Fruit fly (Drosophila melanogaster) whole organism, embryonic: ENCODE measurements around the gene CG14868.
A peak's percentile ranks its signal among the peaks of the same experiment; 100 is the strongest.

Source experiments
- Adf1 ChIP-seq: fragments of 200-800 bp; sonication (Bioruptor generic); IDR thresholded peaks from 2 replicates; pipeline ENCODE4 v1.3.6; 2022; ENCODE audit warnings: missing biosample characterization, missing genetic modification characterization
- Asciz ChIP-seq: fragments of 200-800 bp; sonication (Bioruptor generic); optimal IDR thresholded peaks from 2 replicates; lab custom pipeline; 2017; ENCODE audit warnings: missing biosample characterization, mild to moderate bottlenecking, missing genetic modification characterization, missing genetic modification reagents
- CG11504 ChIP-seq: fragments of 200-800 bp; sonication (Bioruptor generic); optimal IDR thresholded peaks from 3 replicates; lab custom pipeline; 2019; ENCODE audit warnings: missing biosample characterization, mild to moderate bottlenecking, missing genetic modification characterization, moderate library complexity
- CG11695 ChIP-seq: fragments of 200-800 bp; sonication (Bioruptor generic); IDR thresholded peaks from 3 replicates; pipeline ENCODE4 v1.3.6; 2022; ENCODE audit warnings: missing biosample characterization, missing genetic modification characterization
- CG13424 ChIP-seq: fragments of 200-800 bp; sonication (Bioruptor generic); optimal IDR thresholded peaks from 2 replicates; lab custom pipeline; 2019; ENCODE audit warnings: missing biosample characterization, mild to moderate bottlenecking, missing genetic modification characterization, moderate library complexity
- CG13624 ChIP-seq: fragments of 200-800 bp; sonication (Bioruptor generic); optimal IDR thresholded peaks from 2 replicates; lab custom pipeline; 2016; ENCODE audit warnings: missing biosample characterization, missing genetic modification characterization
- CG13775 ChIP-seq: fragments of 200-800 bp; sonication (Bioruptor generic); optimal IDR thresholded peaks from 3 replicates; lab custom pipeline; 2017; ENCODE audit warnings: missing biosample characterization, mild to moderate bottlenecking, missing genetic modification characterization
- CG14050 ChIP-seq: fragments of 200-800 bp; sonication (Bioruptor generic); IDR thresholded peaks from 3 replicates; pipeline ENCODE4 v1.3.6; 2022; ENCODE audit warnings: missing biosample characterization, missing genetic modification characterization
- CG15514 ChIP-seq: fragments of 200-800 bp; sonication (Bioruptor generic); optimal IDR thresholded peaks from 3 replicates; lab custom pipeline; 2017; ENCODE audit warnings: missing biosample characterization, missing genetic modification characterization, mild to moderate bottlenecking, moderate library complexity, missing genetic modification reagents
- CG18262 ChIP-seq: fragments of 200-800 bp; optimal IDR thresholded peaks from 3 replicates; lab custom pipeline; 2019; ENCODE audit warnings: missing biosample characterization, mild to moderate bottlenecking, missing genetic modification characterization, moderate library complexity
- CG2116 ChIP-seq: fragments of 200-800 bp; sonication (Bioruptor generic); optimal IDR thresholded peaks from 3 replicates; lab custom pipeline; 2018; ENCODE audit warnings: missing biosample characterization, mild to moderate bottlenecking, missing genetic modification characterization
- CG30431 ChIP-seq: fragments of 200-800 bp; sonication (Bioruptor generic); optimal IDR thresholded peaks from 2 replicates; lab custom pipeline; 2017; ENCODE audit warnings: missing biosample characterization, missing genetic modification characterization
- CG31224 ChIP-seq: fragments of 200-800 bp; sonication (Bioruptor generic); IDR thresholded peaks from 2 replicates; pipeline ENCODE4 v1.3.6; 2022; ENCODE audit warnings: missing biosample characterization, missing genetic modification characterization
- CG31365 ChIP-seq: fragments of 200-800 bp; sonication (Bioruptor generic); optimal IDR thresholded peaks from 2 replicates; lab custom pipeline; 2018; ENCODE audit warnings: missing biosample characterization, mild to moderate bottlenecking, missing genetic modification characterization
- CG34224 ChIP-seq: fragments of 200-800 bp; sonication (Bioruptor generic); IDR thresholded peaks from 3 replicates; pipeline ENCODE4 v1.3.6; 2022; ENCODE audit warnings: missing biosample characterization, missing genetic modification characterization; ENCODE audit not compliant: partially characterized antibody
- CG4617 ChIP-seq: fragments of 200-800 bp; sonication (Bioruptor generic); optimal IDR thresholded peaks from 3 replicates; lab custom pipeline; 2016; ENCODE audit warnings: missing biosample characterization, missing genetic modification characterization, borderline replicate concordance
- CG8388 ChIP-seq: fragments of 200-800 bp; sonication (Bioruptor generic); optimal IDR thresholded peaks from 2 replicates; lab custom pipeline; 2019; ENCODE audit warnings: missing biosample characterization, mild to moderate bottlenecking, missing genetic modification characterization, moderate library complexity
- CG8944 ChIP-seq: fragments of 200-800 bp; sonication (Bioruptor generic); optimal IDR thresholded peaks from 3 replicates; lab custom pipeline; 2016; ENCODE audit warnings: missing biosample characterization, missing genetic modification characterization
- CG9797 ChIP-seq: fragments of 200-800 bp; sonication (Bioruptor generic); optimal IDR thresholded peaks from 3 replicates; lab custom pipeline; 2018; ENCODE audit warnings: missing biosample characterization, mild to moderate bottlenecking, missing genetic modification characterization
- Dip3 ChIP-seq: fragments of 200-800 bp; sonication (Bioruptor generic); optimal IDR thresholded peaks from 3 replicates; lab custom pipeline; 2016; ENCODE audit warnings: missing biosample characterization, missing genetic modification characterization
- Dp ChIP-seq: fragments of 200-800 bp; sonication (Bioruptor generic); optimal IDR thresholded peaks from 2 replicates; lab custom pipeline; 2018; ENCODE audit warnings: missing biosample characterization, mild to moderate bottlenecking, missing genetic modification characterization, moderate library complexity
- E2f2 ChIP-seq: fragments of 200-800 bp; sonication (Bioruptor generic); IDR thresholded peaks from 2 replicates; pipeline ENCODE4 v1.3.6; 2022; ENCODE audit warnings: missing biosample characterization, missing genetic modification characterization
- Ets65A ChIP-seq: fragments of 200-800 bp; sonication (Bioruptor generic); peaks from one replicate; lab custom pipeline; 2016; ENCODE audit warnings: missing biosample characterization, missing genetic modification characterization
- HLH3B ChIP-seq: fragments of 200-800 bp; sonication (Bioruptor generic); IDR thresholded peaks from 2 replicates; pipeline ENCODE4 v1.3.6; 2022; ENCODE audit warnings: missing biosample characterization, missing genetic modification characterization
- Hr3 ChIP-seq: fragments of 200-800 bp; sonication (Bioruptor generic); optimal IDR thresholded peaks from 3 replicates; lab custom pipeline; 2016; ENCODE audit warnings: missing biosample characterization, missing genetic modification characterization
- MESR4 ChIP-seq: fragments of 200-800 bp; sonication (Bioruptor generic); optimal IDR thresholded peaks from 2 replicates; lab custom pipeline; 2018; ENCODE audit warnings: missing biosample characterization, mild to moderate bottlenecking, missing genetic modification characterization, moderate library complexity
- Neu2 ChIP-seq: fragments of 200-800 bp; sonication (Bioruptor generic); optimal IDR thresholded peaks from 3 replicates; lab custom pipeline; 2016; ENCODE audit warnings: missing biosample characterization, missing genetic modification characterization, borderline replicate concordance
- Nf-YC ChIP-seq: fragments of 200-800 bp; optimal IDR thresholded peaks from 3 replicates; lab custom pipeline; 2019; ENCODE audit warnings: missing biosample characterization, mild to moderate bottlenecking, missing genetic modification characterization, moderate library complexity
- Opbp ChIP-seq: fragments of 200-800 bp; sonication (Bioruptor generic); IDR thresholded peaks from 3 replicates; pipeline ENCODE4 v1.3.6; 2022; ENCODE audit warnings: missing biosample characterization, missing genetic modification characterization; ENCODE audit not compliant: partially characterized antibody
- Sin3A ChIP-seq: fragments of >200 bp; optimal IDR thresholded peaks from 2 replicates; lab custom pipeline; 2018
- YL-1 ChIP-seq: fragments of 200-800 bp; sonication (Bioruptor generic); optimal IDR thresholded peaks from 3 replicates; lab custom pipeline; 2017; ENCODE audit warnings: missing biosample characterization, mild to moderate bottlenecking, missing genetic modification characterization
- ac ChIP-seq: fragments of 200-800 bp; sonication (Bioruptor generic); optimal IDR thresholded peaks from 3 replicates; lab custom pipeline; 2017; ENCODE audit warnings: missing biosample characterization, mild to moderate bottlenecking, missing genetic modification characterization
- ap ChIP-seq: fragments of 200-800 bp; sonication (Bioruptor generic); IDR thresholded peaks from 2 replicates; pipeline ENCODE4 v1.3.6; 2022; ENCODE audit warnings: missing biosample characterization, missing genetic modification characterization
- ara ChIP-seq: fragments of 200-800 bp; sonication (Bioruptor generic); IDR thresholded peaks from 2 replicates; pipeline ENCODE4 v1.3.6; 2022; ENCODE audit warnings: missing biosample characterization, missing genetic modification characterization
- chinmo ChIP-seq: fragments of 200-800 bp; sonication (Bioruptor generic); IDR thresholded peaks from 4 replicates; pipeline ENCODE4 v1.3.6; 2022; ENCODE audit warnings: missing biosample characterization, missing genetic modification characterization; ENCODE audit not compliant: partially characterized antibody
- fd102C ChIP-seq: fragments of 200-800 bp; sonication (Bioruptor generic); optimal IDR thresholded peaks from 2 replicates; lab custom pipeline; 2018; ENCODE audit warnings: missing biosample characterization, mild to moderate bottlenecking, missing genetic modification characterization, moderate library complexity
- gem ChIP-seq: fragments of 200-800 bp; sonication (Bioruptor generic); optimal IDR thresholded peaks from 2 replicates; lab custom pipeline; 2019; ENCODE audit warnings: missing biosample characterization, mild to moderate bottlenecking, missing genetic modification characterization, moderate library complexity
- hbn ChIP-seq: fragments of 200-800 bp; sonication (Bioruptor generic); IDR thresholded peaks from 2 replicates; pipeline ENCODE4 v1.3.6; 2022; ENCODE audit warnings: missing biosample characterization, missing genetic modification characterization; ENCODE audit not compliant: partially characterized antibody
- kay ChIP-seq: fragments of 200-800 bp; sonication (Bioruptor generic); optimal IDR thresholded peaks from 2 replicates; lab custom pipeline; 2016; ENCODE audit warnings: missing biosample characterization, missing genetic modification characterization
- mld ChIP-seq: fragments of 200-800 bp; sonication (Bioruptor generic); IDR thresholded peaks from 3 replicates; pipeline ENCODE4 v1.3.6; 2022; ENCODE audit warnings: missing biosample characterization, missing genetic modification characterization; ENCODE audit not compliant: partially characterized antibody
- nerfin-2 ChIP-seq: fragments of 200-800 bp; sonication (Bioruptor generic); IDR thresholded peaks from 2 replicates; pipeline ENCODE4 v1.3.6; 2022; ENCODE audit warnings: missing biosample characterization, missing genetic modification characterization; ENCODE audit not compliant: partially characterized antibody
- phol ChIP-seq: fragments of 200-800 bp; sonication (Bioruptor generic); optimal IDR thresholded peaks from 3 replicates; lab custom pipeline; 2018; ENCODE audit warnings: missing biosample characterization, mild to moderate bottlenecking, missing genetic modification characterization, moderate library complexity
- pzg ChIP-seq: fragments of 200-800 bp; sonication (Bioruptor generic); optimal IDR thresholded peaks from 3 replicates; lab custom pipeline; 2018; ENCODE audit warnings: missing biosample characterization, mild to moderate bottlenecking, missing genetic modification characterization, moderate library complexity
- ro ChIP-seq: fragments of 200-800 bp; sonication (Bioruptor generic); IDR thresholded peaks from 2 replicates; pipeline ENCODE4 v1.3.6; 2022; ENCODE audit warnings: missing biosample characterization, missing genetic modification characterization
- sd ChIP-seq: fragments of 200-800 bp; sonication (Bioruptor generic); optimal IDR thresholded peaks from 3 replicates; lab custom pipeline; 2018; ENCODE audit warnings: missing biosample characterization, mild to moderate bottlenecking, missing genetic modification characterization, moderate library complexity
- sna ChIP-seq: fragments of 200-800 bp; sonication (Bioruptor generic); IDR thresholded peaks from 2 replicates; pipeline ENCODE4 v1.3.6; 2022; ENCODE audit warnings: missing biosample characterization, missing genetic modification characterization; ENCODE audit not compliant: partially characterized antibody
- stwl ChIP-seq: fragments of 200-800 bp; sonication (Bioruptor generic); optimal IDR thresholded peaks from 3 replicates; lab custom pipeline; 2018; ENCODE audit warnings: missing biosample characterization, mild to moderate bottlenecking, missing genetic modification characterization, moderate library complexity
- ttk ChIP-seq: fragments of 200-800 bp; sonication (Bioruptor generic); IDR thresholded peaks from 2 replicates; pipeline ENCODE4 v2.1.2; 2022; ENCODE audit warnings: missing biosample characterization, missing genetic modification characterization
- vnd ChIP-seq: fragments of 200-800 bp; sonication (Bioruptor generic); IDR thresholded peaks from 3 replicates; pipeline ENCODE4 v1.3.6; 2022; ENCODE audit warnings: missing biosample characterization, missing genetic modification characterization; ENCODE audit not compliant: partially characterized antibody
- zen2 ChIP-seq: fragments of 200-800 bp; sonication (Bioruptor generic); IDR thresholded peaks from 3 replicates; pipeline ENCODE4 v1.3.6; 2022; ENCODE audit warnings: missing biosample characterization, missing genetic modification characterization; ENCODE audit not compliant: partially characterized antibody

CG14868 gene

dm6 chr3R:15361490-15361889, 8.3 kb downstream of the CG14868 start, which contains the start of the genes Cog2 and Trax (continued):
- TF ChIP-seq CG13424 (tag; lab: Kevin White, UChicago) = no peak
- TF ChIP-seq CG13624 = no peak
- no peak for TF ChIP-seq CG11504 (tag; lab: Kevin White, UChicago)
- peak; percentile 46 for TF ChIP-seq CG2116 (GFP tag; lab: Kevin White, UChicago)
- TF ChIP-seq HLH3B (GFP tag; lab: Robert Waterston, UW) = no peak
- no peak for TF ChIP-seq Hr3
- TF ChIP-seq Adf1 (GFP tag; lab: Robert Waterston, UW) = no peak
- TF ChIP-seq kay (GFP tag; lab: Kevin White, UChicago) = no peak
- TF ChIP-seq gem = no peak
- TF ChIP-seq chinmo (GFP tag; lab: Robert Waterston, UW) = peak; percentile 81; the same call in 3 of the 4 replicates
- peak; percentile 18 for TF ChIP-seq Dp (GFP tag; lab: Kevin White, UChicago)
- peak; percentile 92 for TF ChIP-seq zen2
- TF ChIP-seq mld (GFP tag; lab: Robert Waterston, UW) = peak; percentile 71; the same call in 2 of the 3 replicates
- peak; percentile 36 for TF ChIP-seq pzg (GFP tag; lab: Kevin White, UChicago)
- TF ChIP-seq fd102C (GFP tag; lab: Kevin White, UChicago) = no peak
- TF ChIP-seq Sin3A = peak; percentile 41
- no peak for TF ChIP-seq CG14050 (GFP tag; lab: Robert Waterston, UW)
- TF ChIP-seq phol = peak; percentile 6
- TF ChIP-seq stwl (tag; lab: Kevin White, UChicago) = peak; percentile 39
- TF ChIP-seq CG31224 (GFP tag; lab: Robert Waterston, UW) = no peak
- no peak for TF ChIP-seq ap (GFP tag; lab: Robert Waterston, UW)
- no peak for TF ChIP-seq Asciz (GFP tag; lab: Kevin White, UChicago)
- TF ChIP-seq CG18262 = no peak
- TF ChIP-seq sd (tag; lab: Kevin White, UChicago) = no peak
- TF ChIP-seq Ets65A (GFP tag; lab: Kevin White, UChicago) = no peak
- no peak for TF ChIP-seq ro (GFP tag; lab: Robert Waterston, UW)
- no peak for TF ChIP-seq ttk (GFP tag; lab: Robert Waterston, UW)
- no peak for TF ChIP-seq Neu2 (GFP tag; lab: Kevin White, UChicago)
- peak; percentile 92 for TF ChIP-seq sna
- peak; percentile 5 for TF ChIP-seq CG9797 (GFP tag; lab: Kevin White, UChicago)
- TF ChIP-seq CG30431 (GFP tag; lab: Kevin White, UChicago) = no peak
- TF ChIP-seq CG13775 (GFP tag; lab: Kevin White, UChicago) = no peak
- no peak for TF ChIP-seq Dip3 (GFP tag; lab: Kevin White, UChicago)
- TF ChIP-seq hbn (GFP tag; lab: Robert Waterston, UW) = peak; percentile 83
- TF ChIP-seq YL-1 (GFP tag; lab: Kevin White, UChicago) = peak; percentile 41
- peak; percentile 85; the same call in 2 of the 3 replicates for TF ChIP-seq Opbp (GFP tag; lab: Robert Waterston, UW)
- no peak for TF ChIP-seq ac (GFP tag; lab: Kevin White, UChicago)
- no peak for TF ChIP-seq CG15514 (GFP tag; lab: Kevin White, UChicago)
- TF ChIP-seq nerfin-2 (GFP tag; lab: Robert Waterston, UW) = peak; percentile 53; the same call in 1 of the 2 replicates
- TF ChIP-seq CG11695 (GFP tag; lab: Robert Waterston, UW) = no peak
- TF ChIP-seq CG8388 (GFP tag; lab: Kevin White, UChicago) = no peak
- no peak for TF ChIP-seq CG8944
- TF ChIP-seq ara (GFP tag; lab: Robert Waterston, UW) = no peak
- peak; percentile 49 for TF ChIP-seq CG4617 (GFP tag; lab: Kevin White, UChicago)
- TF ChIP-seq MESR4 (GFP tag; lab: Kevin White, UChicago) = peak; percentile 54
- peak; percentile 33; the same call in 1 of the 2 replicates for TF ChIP-seq E2f2
- TF ChIP-seq vnd (GFP tag; lab: Robert Waterston, UW) = peak; percentile 82
- TF ChIP-seq CG34224 (GFP tag; lab: Robert Waterston, UW) = peak; percentile 94
- no peak for TF ChIP-seq Nf-YC (tag; lab: Kevin White, UChicago)
- no peak for TF ChIP-seq CG31365
